Fruit fly (Drosophila melanogaster) whole organism, embryonic: ENCODE data around the gene CG17191.
A peak's percentile ranks its signal among the peaks of the same experiment; 100 is the strongest.

Experiments used
- Atf3 ChIP-seq: fragments of 200-800 bp; sonication (Bioruptor generic); optimal IDR thresholded peaks from 3 replicates; lab custom pipeline; 2016; ENCODE audit warnings: missing biosample characterization, missing genetic modification characterization
- CG31388 ChIP-seq: fragments of 200-800 bp; sonication (Bioruptor generic); optimal IDR thresholded peaks from 2 replicates; lab custom pipeline; 2016; ENCODE audit warnings: missing biosample characterization, missing genetic modification characterization
- CG33557 ChIP-seq: fragments of 200-800 bp; sonication (Bioruptor generic); optimal IDR thresholded peaks from 2 replicates; lab custom pipeline; 2019; ENCODE audit warnings: missing biosample characterization, mild to moderate bottlenecking, missing genetic modification characterization, moderate library complexity
- CG7556 ChIP-seq: fragments of 200-800 bp; sonication (Bioruptor generic); optimal IDR thresholded peaks from 2 replicates; lab custom pipeline; 2017; ENCODE audit warnings: missing biosample characterization, mild to moderate bottlenecking, missing genetic modification characterization
- Gsc ChIP-seq: fragments of 200-800 bp; sonication (Bioruptor generic); IDR thresholded peaks from 2 replicates; pipeline ENCODE4 v1.3.6; 2022; ENCODE audit warnings: missing biosample characterization, missing genetic modification characterization
- Poxn ChIP-seq: fragments of 200-800 bp; sonication (Bioruptor generic); IDR thresholded peaks from 2 replicates; pipeline ENCODE4 v1.3.6; 2022; ENCODE audit warnings: missing biosample characterization, missing genetic modification characterization
- az2 ChIP-seq: fragments of 200-800 bp; sonication (Bioruptor generic); optimal IDR thresholded peaks from 3 replicates; lab custom pipeline; 2016; ENCODE audit warnings: missing biosample characterization, missing genetic modification characterization
- caup ChIP-seq: fragments of 200-800 bp; sonication (Bioruptor generic); optimal IDR thresholded peaks from 3 replicates; lab custom pipeline; 2017; ENCODE audit warnings: missing biosample characterization, mild to moderate bottlenecking, missing genetic modification characterization, moderate library complexity; ENCODE audit not compliant: severe bottlenecking
- crol ChIP-seq: fragments of 200-800 bp; sonication (Bioruptor generic); IDR thresholded peaks from 2 replicates; pipeline ENCODE4 v1.3.6; 2022; ENCODE audit warnings: missing biosample characterization, missing genetic modification characterization
- cwo ChIP-seq: fragments of 200-800 bp; sonication (Bioruptor generic); optimal IDR thresholded peaks from 3 replicates; lab custom pipeline; 2017; ENCODE audit warnings: missing biosample characterization, missing genetic modification characterization, mild to moderate bottlenecking, moderate library complexity, missing genetic modification reagents
- emc ChIP-seq: fragments of 200-800 bp; sonication (Bioruptor generic); optimal IDR thresholded peaks from 2 replicates; lab custom pipeline; 2016; ENCODE audit warnings: missing biosample characterization, missing genetic modification characterization
- gsb-n ChIP-seq: fragments of 200-800 bp; sonication (Bioruptor generic); optimal IDR thresholded peaks from 3 replicates; lab custom pipeline; 2018; ENCODE audit warnings: missing biosample characterization, mild to moderate bottlenecking, missing genetic modification characterization
- ssp ChIP-seq: fragments of 200-800 bp; sonication (Bioruptor generic); IDR thresholded peaks from 2 replicates; pipeline ENCODE4 v1.3.6; 2022; ENCODE audit warnings: missing biosample characterization, missing genetic modification characterization

DNA sequence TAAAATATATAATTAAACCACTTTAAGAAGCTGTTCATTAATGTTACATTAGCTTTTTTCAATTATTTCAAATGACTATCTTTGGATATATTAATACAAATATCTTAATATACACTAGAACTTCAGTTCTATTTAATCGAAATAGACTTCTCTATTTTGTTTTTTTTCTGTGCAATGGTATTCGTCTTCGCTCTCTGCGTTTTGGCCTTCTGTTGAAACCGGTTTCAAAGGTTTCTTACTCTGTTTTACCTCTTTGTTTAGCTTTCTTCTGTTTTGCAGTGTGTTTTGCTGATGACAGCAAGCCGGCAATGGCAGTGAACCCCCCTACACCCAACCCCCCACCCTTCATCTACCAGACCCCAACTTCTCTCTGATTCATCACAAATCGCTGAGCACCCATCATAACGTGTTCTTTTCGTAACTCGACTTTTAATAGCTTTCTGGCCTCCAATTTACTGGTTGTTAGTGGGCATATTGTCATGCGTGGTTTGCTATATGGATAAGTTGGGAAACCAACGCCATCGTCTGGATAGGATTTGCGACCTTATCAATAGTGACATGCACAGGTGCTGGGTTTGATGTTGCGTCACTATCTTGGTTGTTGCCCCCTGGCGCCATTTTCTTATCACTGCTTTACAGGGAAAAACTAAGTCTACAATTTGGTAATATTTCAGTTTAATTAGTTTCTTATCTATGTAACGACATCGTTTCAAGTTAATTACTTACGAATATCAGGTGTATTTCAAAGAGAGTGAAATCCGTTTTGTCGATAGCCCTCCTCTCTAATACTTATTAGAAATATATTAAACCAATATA lies 50.5 kb downstream of the CG17191 start:
- TF ChIP-seq emc (GFP tag; lab: Kevin White, UChicago), result no peak
- TF ChIP-seq Atf3 (GFP tag; lab: Kevin White, UChicago), result no peak
- TF ChIP-seq gsb-n (tag; lab: Kevin White, UChicago), result no peak
- no peak for TF ChIP-seq CG33557 (GFP tag; lab: Kevin White, UChicago)
- peak; percentile 87 for TF ChIP-seq crol (GFP tag; lab: Robert Waterston, UW)
- TF ChIP-seq Poxn (GFP tag; lab: Robert Waterston, UW), result no peak
- no peak for TF ChIP-seq ssp
- peak; percentile 17 for TF ChIP-seq az2 (GFP tag; lab: Kevin White, UChicago)
- no peak for TF ChIP-seq CG7556 (GFP tag; lab: Kevin White, UChicago)
- TF ChIP-seq cwo (GFP tag; lab: Kevin White, UChicago), result no peak
- no peak for TF ChIP-seq caup (GFP tag; lab: Kevin White, UChicago)
- no peak for TF ChIP-seq Gsc
- no peak for TF ChIP-seq CG31388 (GFP tag; lab: Kevin White, UChicago)
